Worm (Caenorhabditis elegans): ENCODE measurements around the gene C17C3.3.

The C17C3.3 gene

ce11 chrII:5574925-5575324, 13.4 kb downstream of the C17C3.3 start:
- no peak for TF ChIP-seq unc-62 (GFP tag; optimal IDR thresholded peaks at IDR 0.05)

- TF ChIP-seq unc-62 (GFP tag; optimal IDR thresholded peaks at IDR 0.05), result no peak
These were observed 15.5 kb downstream of the C17C3.3 start for ce11 chrII:5577060-5577459.

ce11 chrII:5578035-5578434, 16.5 kb downstream of the C17C3.3 start, which contains the start of gene T25E4.1:
Gene T25E4.1, plus strand, starts transcription at chrII:5578335.
- no peak for TF ChIP-seq unc-62 (GFP tag; optimal IDR thresholded peaks at IDR 0.05)

ce11 chrII:5578714-5579113, 17.2 kb downstream of the C17C3.3 start:
- no peak for TF ChIP-seq unc-62 (GFP tag; optimal IDR thresholded peaks at IDR 0.05)

ce11 chrII:5579236-5579635, 17.7 kb downstream of the C17C3.3 start:
- no peak for TF ChIP-seq unc-62 (GFP tag; optimal IDR thresholded peaks at IDR 0.05)

ce11 chrII:5582309-5582708, 20.8 kb downstream of the C17C3.3 start, which contains the start of gene T25E4.2:
Gene T25E4.2, minus strand, starts transcription at chrII:5582409.
- TF ChIP-seq unc-62 (GFP tag; optimal IDR thresholded peaks at IDR 0.05), result no peak

ce11 chrII:5585788-5586187, 24.3 kb downstream of the C17C3.3 start, which contains the start of gene lys-8:
Gene lys-8, plus strand, starts transcription at chrII:5586178.
- no peak for TF ChIP-seq unc-62 (GFP tag; optimal IDR thresholded peaks at IDR 0.05)

ce11 chrII:5587794-5588193, 26.3 kb downstream of the C17C3.3 start:
- TF ChIP-seq unc-62 (GFP tag; optimal IDR thresholded peaks at IDR 0.05), result no peak

ce11 chrII:5589690-5590089, 28.2 kb downstream of the C17C3.3 start, which contains the start of gene C17G10.13:
Gene C17G10.13, minus strand, starts transcription at chrII:5589790.
- TF ChIP-seq unc-62 (GFP tag; optimal IDR thresholded peaks at IDR 0.05), result no peak

ce11 chrII:5591558-5591957, 30.0 kb downstream of the C17C3.3 start:
- no peak for TF ChIP-seq unc-62 (GFP tag; optimal IDR thresholded peaks at IDR 0.05)

- no peak for TF ChIP-seq unc-62 (GFP tag; optimal IDR thresholded peaks at IDR 0.05)
These were observed 31.3 kb downstream of the C17C3.3 start for ce11 chrII:5592857-5593256.

ce11 chrII:5593377-5593932, 31.9 kb downstream of the C17C3.3 start, which contains the start of gene cdc-14:
Gene cdc-14, minus strand, starts transcription at chrII:5593427.
- no peak for TF ChIP-seq unc-62 (GFP tag; optimal IDR thresholded peaks at IDR 0.05)

- no peak for TF ChIP-seq unc-62 (GFP tag; optimal IDR thresholded peaks at IDR 0.05)
These were observed 32.8 kb downstream of the C17C3.3 start, which contains the start of gene ttc-4 for ce11 chrII:5594210-5594764. Gene ttc-4, plus strand, starts transcription at chrII:5594714.

- no peak for TF ChIP-seq unc-62 (GFP tag; optimal IDR thresholded peaks at IDR 0.05)
These were observed 34.7 kb downstream of the C17C3.3 start, which contains the start of gene C17G10.1 for ce11 chrII:5596247-5596646. Gene C17G10.1, plus strand, starts transcription at chrII:5596547.

ce11 chrII:5599326-5600044, 37.9 kb downstream of the C17C3.3 start, which contains the start of gene C17G10.10:
Gene C17G10.10, minus strand, starts transcription at chrII:5599376.
- no peak for TF ChIP-seq unc-62 (GFP tag; optimal IDR thresholded peaks at IDR 0.05)

ce11 chrII:5603194-5603593, 41.7 kb downstream of the C17C3.3 start, which contains the start of gene C17G10.6:
Gene C17G10.6, minus strand, starts transcription at chrII:5603294.
- no peak for TF ChIP-seq unc-62 (GFP tag; optimal IDR thresholded peaks at IDR 0.05)

Data from whole organism, dauer.